Worm (Caenorhabditis elegans) whole organism, mixed stage, embryonic: ENCODE measurements around the gene npp-18.
A peak's percentile ranks its signal among the peaks of the same experiment; 100 is the strongest.

Source experiments
- M03D4.4 ChIP-seq: sonication (generic microtip); optimal IDR thresholded peaks from 2 replicates; lab custom pipeline; 2017; ENCODE audit warnings: mild to moderate bottlenecking, missing genetic modification characterization, missing compliant biosample characterization
- bed-3 ChIP-seq: fragments of 200-800 bp; sonication (Bioruptor generic); optimal IDR thresholded peaks from 3 replicates; lab custom pipeline; 2018; ENCODE audit warnings: mild to moderate bottlenecking, missing genetic modification characterization, moderate library complexity, missing compliant biosample characterization
- blmp-1 ChIP-seq: fragments of 150-350 bp; optimal IDR thresholded peaks from 2 replicates; lab custom pipeline; 2014; ENCODE audit warnings: missing biosample characterization, missing genetic modification characterization
- ceh-39 ChIP-seq: fragments of 150-350 bp; optimal IDR thresholded peaks from 2 replicates; lab custom pipeline; 2014; ENCODE audit warnings: missing biosample characterization, missing genetic modification characterization
- ceh-43 ChIP-seq: fragments of 200-800 bp; sonication (Bioruptor generic); optimal IDR thresholded peaks from 2 replicates; lab custom pipeline; 2018; ENCODE audit warnings: mild to moderate bottlenecking, missing genetic modification characterization, moderate library complexity, missing compliant biosample characterization
- ceh-83 ChIP-seq: fragments of 200-800 bp; sonication (Bioruptor generic); optimal IDR thresholded peaks from 2 replicates; lab custom pipeline; 2018; ENCODE audit warnings: mild to moderate bottlenecking, missing genetic modification characterization, missing compliant biosample characterization
- ces-1 ChIP-seq: fragments of 150-350 bp; optimal IDR thresholded peaks from 2 replicates; lab custom pipeline; 2014; ENCODE audit warnings: missing biosample characterization, missing genetic modification reagents, missing genetic modification characterization
- cnd-1 ChIP-seq: fragments of 200-800 bp; sonication (Bioruptor generic); optimal IDR thresholded peaks from 2 replicates; lab custom pipeline; 2018; ENCODE audit warnings: mild to moderate bottlenecking, missing genetic modification characterization, missing compliant biosample characterization
- drap-1 ChIP-seq: fragments of 200-800 bp; sonication (Bioruptor generic); optimal IDR thresholded peaks from 3 replicates; lab custom pipeline; 2018; ENCODE audit warnings: mild to moderate bottlenecking, missing genetic modification characterization, missing compliant biosample characterization
- elt-1 ChIP-seq: sonication (generic microtip); optimal IDR thresholded peaks from 2 replicates; lab custom pipeline; 2017; ENCODE audit warnings: missing genetic modification characterization, mild to moderate bottlenecking, missing compliant biosample characterization, antibody characterized with exemption, moderate library complexity, borderline replicate concordance; ENCODE audit not compliant: insufficient read depth
- elt-3 ChIP-seq: fragments of 150-350 bp; optimal IDR thresholded peaks from 2 replicates; lab custom pipeline; 2014; ENCODE audit warnings: missing biosample characterization, missing genetic modification characterization
- flh-1 ChIP-seq: fragments of 200-800 bp; sonication (Bioruptor generic); optimal IDR thresholded peaks from 2 replicates; lab custom pipeline; 2018; ENCODE audit warnings: mild to moderate bottlenecking, missing genetic modification characterization, moderate library complexity, missing compliant biosample characterization
- ham-2 ChIP-seq: fragments of 200-800 bp; sonication (Bioruptor generic); optimal IDR thresholded peaks from 2 replicates; lab custom pipeline; 2018; ENCODE audit warnings: mild to moderate bottlenecking, missing genetic modification characterization, missing compliant biosample characterization
- hlh-1 ChIP-seq: fragments of 150-350 bp; optimal IDR thresholded peaks from 2 replicates; lab custom pipeline; 2014; ENCODE audit warnings: missing biosample characterization, missing genetic modification reagents, missing genetic modification characterization
- lin-13 ChIP-seq: fragments of 150-350 bp; optimal IDR thresholded peaks from 2 replicates; lab custom pipeline; 2014; ENCODE audit warnings: missing biosample characterization, missing genetic modification characterization
- lin-32 ChIP-seq: fragments of 200-800 bp; sonication (Bioruptor generic); optimal IDR thresholded peaks from 2 replicates; lab custom pipeline; 2018; ENCODE audit warnings: mild to moderate bottlenecking, missing genetic modification characterization, missing compliant biosample characterization
- lsy-2 ChIP-seq: fragments of 150-350 bp; optimal IDR thresholded peaks from 2 replicates; lab custom pipeline; 2014; ENCODE audit warnings: missing biosample characterization, missing genetic modification characterization
- mab-5 ChIP-seq: fragments of 150-350 bp; optimal IDR thresholded peaks from 2 replicates; lab custom pipeline; 2014; ENCODE audit warnings: missing biosample characterization, missing genetic modification characterization
- mep-1 ChIP-seq: fragments of 150-350 bp; optimal IDR thresholded peaks from 2 replicates; lab custom pipeline; 2017; ENCODE audit warnings: missing biosample characterization, missing genetic modification reagents, missing genetic modification characterization, inconsistent platforms
- mls-2 ChIP-seq: sonication (generic microtip); optimal IDR thresholded peaks from 2 replicates; lab custom pipeline; 2016; ENCODE audit warnings: mild to moderate bottlenecking, missing genetic modification characterization, moderate library complexity, missing compliant biosample characterization
- nhr-12 ChIP-seq: fragments of 150-350 bp; optimal IDR thresholded peaks from 2 replicates; lab custom pipeline; 2014; ENCODE audit warnings: missing biosample characterization, missing genetic modification characterization
- nhr-2 ChIP-seq: fragments of 150-350 bp; optimal IDR thresholded peaks from 2 replicates; lab custom pipeline; 2014; ENCODE audit warnings: missing biosample characterization, missing genetic modification characterization
- nhr-237 ChIP-seq: fragments of 150-350 bp; optimal IDR thresholded peaks from 2 replicates; lab custom pipeline; 2014; ENCODE audit warnings: missing biosample characterization, missing genetic modification characterization
- nhr-28 ChIP-seq: fragments of 150-350 bp; optimal IDR thresholded peaks from 2 replicates; lab custom pipeline; 2014; ENCODE audit warnings: missing biosample characterization, missing genetic modification characterization
- nhr-76 ChIP-seq: sonication (generic microtip); optimal IDR thresholded peaks from 2 replicates; lab custom pipeline; 2017; ENCODE audit warnings: missing biosample characterization, missing genetic modification characterization
- pha-4 ChIP-seq: fragments of 150-350 bp; optimal IDR thresholded peaks from 2 replicates; lab custom pipeline; 2018; ENCODE audit warnings: missing biosample characterization, missing genetic modification reagents, missing genetic modification characterization
- sem-2 ChIP-seq: fragments of 200-800 bp; sonication (Bioruptor generic); optimal IDR thresholded peaks from 2 replicates; lab custom pipeline; 2018; ENCODE audit warnings: mild to moderate bottlenecking, missing genetic modification characterization, missing compliant biosample characterization
- snpc-4 ChIP-seq: fragments of 150-350 bp; optimal IDR thresholded peaks from 2 replicates; lab custom pipeline; 2014; ENCODE audit warnings: missing biosample characterization, missing genetic modification characterization
- sptf-1 ChIP-seq: sonication (generic microtip); optimal IDR thresholded peaks from 2 replicates; lab custom pipeline; 2017; ENCODE audit warnings: mild to moderate bottlenecking, missing genetic modification characterization, moderate library complexity, missing compliant biosample characterization
- tbx-8 ChIP-seq: fragments of 200-800 bp; sonication (Bioruptor generic); optimal IDR thresholded peaks from 2 replicates; lab custom pipeline; 2018; ENCODE audit warnings: mild to moderate bottlenecking, missing genetic modification characterization, moderate library complexity, missing compliant biosample characterization
- unc-120 ChIP-seq: sonication (generic microtip); optimal IDR thresholded peaks from 2 replicates; lab custom pipeline; 2017; ENCODE audit warnings: missing genetic modification characterization, missing compliant biosample characterization; ENCODE audit not compliant: poor library complexity, severe bottlenecking
- unc-39 ChIP-seq: fragments of 150-350 bp; optimal IDR thresholded peaks from 2 replicates; lab custom pipeline; 2014; ENCODE audit warnings: missing biosample characterization, missing genetic modification characterization
- unc-62 ChIP-seq: fragments of 150-350 bp; optimal IDR thresholded peaks from 2 replicates; lab custom pipeline; 2014; ENCODE audit warnings: missing biosample characterization, missing genetic modification reagents, missing genetic modification characterization
- zip-8 ChIP-seq: fragments of 150-350 bp; optimal IDR thresholded peaks from 2 replicates; lab custom pipeline; 2014; ENCODE audit warnings: missing biosample characterization, missing genetic modification characterization
- ztf-11 ChIP-seq: fragments of 150-350 bp; optimal IDR thresholded peaks from 2 replicates; lab custom pipeline; 2014; ENCODE audit warnings: missing biosample characterization, missing genetic modification characterization

npp-18 gene

ce11 chrIII:13268856-13269255, 27.8 kb upstream of the npp-18 start, which contains the start of gene cpf-2:
TSS of gene cpf-2 (minus strand) at chrIII:13268883.
- no peak for TF ChIP-seq blmp-1 (tag; lab: Kevin White, UChicago)
- TF ChIP-seq ham-2 (GFP tag; lab: Kevin White, UChicago), result peak; percentile 50
- no peak for TF ChIP-seq elt-1 (tag; lab: Kevin White, UChicago)
- peak; percentile 58 for TF ChIP-seq mep-1
- peak; percentile 46 for TF ChIP-seq unc-120 (tag; lab: Kevin White, UChicago)
- peak; percentile 39 for TF ChIP-seq nhr-237
- TF ChIP-seq snpc-4 (tag; lab: Kevin White, UChicago), result no peak
- peak; percentile 26 for TF ChIP-seq lin-32 (GFP tag; lab: Kevin White, UChicago)
- peak; percentile 83 for TF ChIP-seq sptf-1
- TF ChIP-seq elt-3, result no peak
- TF ChIP-seq ces-1 (GFP tag; lab: Kevin White, UChicago), result peak; percentile 34
- TF ChIP-seq unc-62 (GFP tag; lab: Kevin White, UChicago), result no peak
- peak; percentile 55 for TF ChIP-seq cnd-1
- TF ChIP-seq sem-2, result peak; percentile 42
- no peak for TF ChIP-seq tbx-8
- TF ChIP-seq mab-5 (tag; lab: Kevin White, UChicago), result no peak
- TF ChIP-seq bed-3 (GFP tag; lab: Kevin White, UChicago), result peak; percentile 55
- TF ChIP-seq ceh-83 (GFP tag; lab: Kevin White, UChicago), result no peak
- TF ChIP-seq nhr-76 (tag; lab: Kevin White, UChicago), result no peak
- no peak for TF ChIP-seq unc-39 (tag; lab: Kevin White, UChicago)
- TF ChIP-seq ceh-39, result peak; percentile 31
- TF ChIP-seq flh-1 (GFP tag; lab: Kevin White, UChicago), result no peak
- no peak for TF ChIP-seq nhr-28 (tag; lab: Kevin White, UChicago)
- peak; percentile 53 for TF ChIP-seq ztf-11 (tag; lab: Kevin White, UChicago)
- peak; percentile 43 for TF ChIP-seq ceh-43
- peak; percentile 79 for TF ChIP-seq mls-2 (tag; lab: Kevin White, UChicago)
- TF ChIP-seq zip-8, result peak; percentile 80
- peak; percentile 60 for TF ChIP-seq lsy-2 (tag; lab: Kevin White, UChicago)
- TF ChIP-seq drap-1, result peak; percentile 77
- peak; percentile 29 for TF ChIP-seq nhr-2 (tag; lab: Kevin White, UChicago)
- TF ChIP-seq lin-13 (tag; lab: Kevin White, UChicago), result peak; percentile 63
- peak; percentile 64 for TF ChIP-seq nhr-12 (tag; lab: Kevin White, UChicago)
- peak; percentile 36 for TF ChIP-seq hlh-1 (tag; lab: Kevin White, UChicago)
- peak; percentile 54 for TF ChIP-seq pha-4 (tag; lab: Kevin White, UChicago)
- peak; percentile 58 for TF ChIP-seq M03D4.4 (tag; lab: Kevin White, UChicago)

ce11 chrIII:13270896-13271295, 25.8 kb upstream of the npp-18 start:
- TF ChIP-seq ces-1 (GFP tag; lab: Kevin White, UChicago) (peak; percentile 35), tbx-8 (no peak)

- no peak for TF ChIP-seq ceh-39
- no peak for TF ChIP-seq snpc-4 (tag; lab: Kevin White, UChicago)
These were observed 24.4 kb upstream of the npp-18 start for ce11 chrIII:13272227-13272626.

- TF ChIP-seq flh-1 (GFP tag; lab: Kevin White, UChicago), result no peak
- no peak for TF ChIP-seq elt-1 (tag; lab: Kevin White, UChicago)
- no peak for TF ChIP-seq sptf-1
- TF ChIP-seq lsy-2 (tag; lab: Kevin White, UChicago), result no peak
- TF ChIP-seq lin-32 (GFP tag; lab: Kevin White, UChicago), result no peak
- TF ChIP-seq ceh-39, result no peak
- no peak for TF ChIP-seq ham-2 (GFP tag; lab: Kevin White, UChicago)
- TF ChIP-seq ztf-11 (tag; lab: Kevin White, UChicago), result no peak
- TF ChIP-seq mep-1, result no peak
- TF ChIP-seq mab-5 (tag; lab: Kevin White, UChicago), result no peak
- no peak for TF ChIP-seq nhr-2 (tag; lab: Kevin White, UChicago)
- TF ChIP-seq blmp-1 (tag; lab: Kevin White, UChicago), result no peak
- TF ChIP-seq nhr-237, result no peak
- TF ChIP-seq unc-120 (tag; lab: Kevin White, UChicago), result no peak
- TF ChIP-seq zip-8, result no peak
- no peak for TF ChIP-seq nhr-28 (tag; lab: Kevin White, UChicago)
- no peak for TF ChIP-seq ceh-83 (GFP tag; lab: Kevin White, UChicago)
- TF ChIP-seq hlh-1 (tag; lab: Kevin White, UChicago), result no peak
- no peak for TF ChIP-seq unc-39 (tag; lab: Kevin White, UChicago)
- TF ChIP-seq, all 35 proteins: peak for 0
These were observed 23.9 kb upstream of the npp-18 start for ce11 chrIII:13272788-13273187.
